Fruit fly (Drosophila melanogaster) whole organism, prepupa: ENCODE results near the gene CG12546.
A peak's percentile ranks its signal among the peaks of the same experiment; 100 is the strongest.

Experiments used
- Blimp-1 ChIP-seq: fragments of 200-800 bp; sonication (Bioruptor generic); optimal IDR thresholded peaks from 3 replicates; lab custom pipeline; 2017; ENCODE audit warnings: missing biosample characterization, missing genetic modification characterization, mild to moderate bottlenecking, moderate library complexity, missing genetic modification reagents
- CG10631 ChIP-seq: fragments of 200-800 bp; sonication (Bioruptor generic); optimal IDR thresholded peaks from 2 replicates; lab custom pipeline; 2016; ENCODE audit warnings: missing biosample characterization, missing genetic modification characterization
- CG10669 ChIP-seq: fragments of 200-800 bp; sonication (Bioruptor generic); optimal IDR thresholded peaks from 3 replicates; lab custom pipeline; 2018; ENCODE audit warnings: missing biosample characterization, mild to moderate bottlenecking, missing genetic modification characterization, moderate library complexity
- CG11294 ChIP-seq: fragments of 200-800 bp; sonication (Bioruptor generic); IDR thresholded peaks from 2 replicates; pipeline ENCODE4 v1.3.6; 2022; ENCODE audit warnings: missing biosample characterization, missing genetic modification characterization
- CG11902 ChIP-seq: fragments of 200-800 bp; sonication (Bioruptor generic); optimal IDR thresholded peaks from 3 replicates; lab custom pipeline; 2016; ENCODE audit warnings: missing biosample characterization, missing genetic modification characterization
- CG15336 ChIP-seq: fragments of 200-800 bp; sonication (Bioruptor generic); IDR thresholded peaks from 2 replicates; pipeline ENCODE4 v1.3.6; 2022; ENCODE audit warnings: missing biosample characterization, missing genetic modification characterization
- CG1621 ChIP-seq: fragments of 200-800 bp; sonication (Bioruptor generic); optimal IDR thresholded peaks from 3 replicates; lab custom pipeline; 2018; ENCODE audit warnings: missing biosample characterization, mild to moderate bottlenecking, missing genetic modification characterization
- CG16779 ChIP-seq: fragments of 200-800 bp; sonication (Bioruptor generic); optimal IDR thresholded peaks from 3 replicates; lab custom pipeline; 2017; ENCODE audit warnings: missing biosample characterization, mild to moderate bottlenecking, missing genetic modification characterization
- CG32006 ChIP-seq: fragments of 200-800 bp; sonication (Bioruptor generic); optimal IDR thresholded peaks from 3 replicates; lab custom pipeline; 2017; ENCODE audit warnings: missing biosample characterization, mild to moderate bottlenecking, missing genetic modification characterization
- CG34406 ChIP-seq: fragments of 200-800 bp; sonication (Bioruptor generic); optimal IDR thresholded peaks from 3 replicates; lab custom pipeline; 2016; ENCODE audit warnings: missing biosample characterization, missing genetic modification characterization
- CG4318 ChIP-seq: fragments of 200-800 bp; sonication (Bioruptor generic); optimal IDR thresholded peaks from 3 replicates; lab custom pipeline; 2017; ENCODE audit warnings: missing biosample characterization, mild to moderate bottlenecking, missing genetic modification characterization
- CG6163 ChIP-seq: fragments of 200-800 bp; sonication (Bioruptor generic); IDR thresholded peaks from 3 replicates; pipeline ENCODE4 v1.3.6; 2022; ENCODE audit warnings: missing biosample characterization, missing genetic modification characterization
- CG6792 ChIP-seq: fragments of 200-800 bp; sonication (Bioruptor generic); optimal IDR thresholded peaks from 3 replicates; lab custom pipeline; 2016; ENCODE audit warnings: missing biosample characterization, missing genetic modification characterization
- CG6808 ChIP-seq: fragments of 200-800 bp; sonication (Bioruptor generic); optimal IDR thresholded peaks from 3 replicates; lab custom pipeline; 2017; ENCODE audit warnings: missing biosample characterization, missing genetic modification characterization, mild to moderate bottlenecking, moderate library complexity, missing genetic modification reagents
- CG6854 ChIP-seq: fragments of 200-800 bp; sonication (Bioruptor generic); optimal IDR thresholded peaks from 2 replicates; lab custom pipeline; 2017; ENCODE audit warnings: missing biosample characterization, mild to moderate bottlenecking, missing genetic modification characterization
- CG7368 ChIP-seq: fragments of 200-800 bp; sonication (Bioruptor generic); optimal IDR thresholded peaks from 3 replicates; lab custom pipeline; 2016; ENCODE audit warnings: missing biosample characterization, missing genetic modification characterization
- CG8119 ChIP-seq: fragments of 200-800 bp; sonication (Bioruptor generic); IDR thresholded peaks from 3 replicates; pipeline ENCODE4 v1.3.6; 2022; ENCODE audit warnings: missing biosample characterization, missing genetic modification characterization
- CG8319 ChIP-seq: fragments of 200-800 bp; sonication (Bioruptor generic); optimal IDR thresholded peaks from 3 replicates; lab custom pipeline; 2016; ENCODE audit warnings: missing biosample characterization, missing genetic modification characterization
- CG9139 ChIP-seq: fragments of 200-800 bp; sonication (Bioruptor generic); optimal IDR thresholded peaks from 3 replicates; lab custom pipeline; 2017; ENCODE audit warnings: missing biosample characterization, mild to moderate bottlenecking, missing genetic modification characterization
- Eip78C ChIP-seq: fragments of 200-800 bp; sonication (Bioruptor generic); peaks from one replicate; lab custom pipeline; 2016; ENCODE audit warnings: missing biosample characterization, missing genetic modification characterization
- Eip93F ChIP-seq: fragments of 200-800 bp; sonication (Bioruptor generic); optimal IDR thresholded peaks from 2 replicates; lab custom pipeline; 2016; ENCODE audit warnings: missing biosample characterization, mild to moderate bottlenecking, missing genetic modification characterization
- Ets21C ChIP-seq: fragments of 200-800 bp; sonication (Bioruptor generic); optimal IDR thresholded peaks from 3 replicates; lab custom pipeline; 2016; ENCODE audit warnings: missing biosample characterization, missing genetic modification characterization
- Gug ChIP-seq: fragments of 200-800 bp; sonication (Bioruptor generic); IDR thresholded peaks from 2 replicates; pipeline ENCODE4 v1.3.6; 2022; ENCODE audit warnings: missing biosample characterization, missing genetic modification characterization
- Hr39 ChIP-seq: fragments of 200-800 bp; sonication (Bioruptor generic); optimal IDR thresholded peaks from 2 replicates; lab custom pipeline; 2016; ENCODE audit warnings: missing biosample characterization, missing genetic modification characterization
- Lpt ChIP-seq: fragments of 200-800 bp; sonication (Bioruptor generic); optimal IDR thresholded peaks from 3 replicates; lab custom pipeline; 2016; ENCODE audit warnings: missing biosample characterization, missing genetic modification characterization
- OdsH ChIP-seq: fragments of 200-800 bp; sonication (Bioruptor generic); optimal IDR thresholded peaks from 3 replicates; lab custom pipeline; 2016; ENCODE audit warnings: missing biosample characterization, missing genetic modification characterization
- Sox102F ChIP-seq: fragments of 200-800 bp; sonication (Bioruptor generic); optimal IDR thresholded peaks from 2 replicates; lab custom pipeline; 2016; ENCODE audit warnings: missing biosample characterization, mild to moderate bottlenecking, missing genetic modification characterization
- Sox15 ChIP-seq: fragments of 200-800 bp; sonication (Bioruptor generic); optimal IDR thresholded peaks from 3 replicates; lab custom pipeline; 2016; ENCODE audit warnings: missing biosample characterization, missing genetic modification characterization
- achi ChIP-seq: fragments of 200-800 bp; sonication (Bioruptor generic); optimal IDR thresholded peaks from 3 replicates; lab custom pipeline; 2016; ENCODE audit warnings: missing biosample characterization, missing genetic modification characterization
- acj6 ChIP-seq: fragments of 200-800 bp; sonication (Bioruptor generic); optimal IDR thresholded peaks from 3 replicates; lab custom pipeline; 2016; ENCODE audit warnings: missing biosample characterization, missing genetic modification characterization
- dac ChIP-seq: fragments of 200-800 bp; sonication (Bioruptor generic); optimal IDR thresholded peaks from 2 replicates; lab custom pipeline; 2017; ENCODE audit warnings: missing biosample characterization, mild to moderate bottlenecking, missing genetic modification characterization
- dsx ChIP-seq: fragments of 200-800 bp; optimal IDR thresholded peaks from 3 replicates; lab custom pipeline; 2019; ENCODE audit warnings: missing biosample characterization, mild to moderate bottlenecking, missing genetic modification characterization, moderate library complexity; ENCODE audit not compliant: poor library complexity, severe bottlenecking
- eg ChIP-seq: fragments of 200-800 bp; sonication (Bioruptor generic); IDR thresholded peaks from 3 replicates; pipeline ENCODE4 v1.3.6; 2022; ENCODE audit warnings: missing biosample characterization, missing genetic modification characterization
- esn ChIP-seq: fragments of 200-800 bp; sonication (Bioruptor generic); optimal IDR thresholded peaks from 2 replicates; lab custom pipeline; 2016; ENCODE audit warnings: missing biosample characterization, mild to moderate bottlenecking, missing genetic modification characterization, moderate library complexity
- fkh ChIP-seq: fragments of 200-800 bp; sonication (Bioruptor generic); optimal IDR thresholded peaks from 3 replicates; lab custom pipeline; 2017; ENCODE audit warnings: missing biosample characterization, mild to moderate bottlenecking, missing genetic modification characterization, moderate library complexity
- lz ChIP-seq: fragments of 200-800 bp; sonication (Bioruptor generic); optimal IDR thresholded peaks from 3 replicates; lab custom pipeline; 2016; ENCODE audit warnings: missing biosample characterization, missing genetic modification characterization
- net ChIP-seq: fragments of 200-800 bp; sonication (Bioruptor generic); optimal IDR thresholded peaks from 3 replicates; lab custom pipeline; 2016; ENCODE audit warnings: missing biosample characterization, missing genetic modification characterization
- salr ChIP-seq, 2 experiments: fragments of 200-800 bp; sonication (Bioruptor generic); optimal IDR thresholded peaks; 3 replicates each; lab custom pipeline; 2016 to 2018; ENCODE audit warnings: missing biosample characterization in 2 of 2, missing genetic modification characterization in 2 of 2, mild to moderate bottlenecking in 1 of 2
- spab ChIP-seq: fragments of 200-800 bp; sonication (Bioruptor generic); optimal IDR thresholded peaks from 2 replicates; lab custom pipeline; 2017; ENCODE audit warnings: missing biosample characterization, mild to moderate bottlenecking, missing genetic modification characterization, missing genetic modification reagents
- svp ChIP-seq: fragments of 200-800 bp; sonication (Bioruptor generic); peaks from one replicate; lab custom pipeline; 2016; ENCODE audit warnings: missing biosample characterization, missing genetic modification characterization

CG12546 gene

DNA sequence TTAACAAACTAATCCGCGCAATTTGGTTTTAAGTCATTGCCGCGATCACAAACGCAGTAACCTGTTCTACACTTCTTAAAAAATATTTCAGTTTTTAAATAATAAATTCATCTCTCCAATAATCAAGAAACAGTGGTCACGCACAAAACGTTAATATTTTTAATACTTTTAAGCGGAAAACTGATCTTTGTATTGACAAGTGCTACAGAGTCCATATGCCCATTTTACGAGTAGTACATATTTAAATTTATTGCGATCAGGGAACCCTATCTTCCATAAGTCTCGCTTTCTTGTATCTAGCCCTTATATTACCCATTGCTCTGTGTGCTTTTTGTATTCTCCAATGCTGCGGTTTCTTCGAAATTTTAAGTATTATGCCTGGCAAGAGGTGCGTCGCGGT is 35.9 kb upstream of the CG12546 start, which contains the start of gene CG32454:
Gene CG32454 (plus strand): TSS at position 301 of the 400 bp plus-strand sequence.
- TF ChIP-seq lz (GFP tag; lab: Kevin White, UChicago): no peak
- no peak for TF ChIP-seq Hr39 (GFP tag; lab: Kevin White, UChicago)
- no peak for TF ChIP-seq CG15336 (GFP tag; lab: Robert Waterston, UW)
- no peak for TF ChIP-seq acj6 (GFP tag; lab: Kevin White, UChicago)
- no peak for TF ChIP-seq CG10669 (GFP tag; lab: Kevin White, UChicago)
- no peak for TF ChIP-seq Sox15
- TF ChIP-seq Ets21C (GFP tag; lab: Kevin White, UChicago): no peak
- no peak for TF ChIP-seq esn
- TF ChIP-seq CG7368 (GFP tag; lab: Kevin White, UChicago): no peak
- no peak for TF ChIP-seq Gug (GFP tag; lab: Robert Waterston, UW)
- TF ChIP-seq CG11294 (GFP tag; lab: Robert Waterston, UW): no peak
- no peak for TF ChIP-seq dsx (GFP tag; lab: Kevin White, UChicago)
- TF ChIP-seq CG8319 (GFP tag; lab: Kevin White, UChicago): no peak

dm6 chr3L:22727739-22728335 is 34.2 kb upstream of the CG12546 start, which contains the start of the genes CG14450 and CG11367:
TSS of gene CG14450 (minus strand) at chr3L:22727789.
TSS of gene CG11367 (plus strand) at chr3L:22728111.
- TF ChIP-seq CG6854 (GFP tag; lab: Kevin White, UChicago) (peak; percentile 53), net (GFP tag; lab: Kevin White, UChicago) (peak; percentile 33), achi (peak; percentile 35), dac (no peak), CG9139 (GFP tag; lab: Kevin White, UChicago) (no peak), CG8119 (GFP tag; lab: Robert Waterston, UW) (no peak; the same call in 2 of the 3 replicates), eg (GFP tag; lab: Robert Waterston, UW) (0 out of 3 replicates have a peak, but pooled peaks have one; percentile 17), CG4318 (GFP tag; lab: Kevin White, UChicago) (no peak), Sox102F (GFP tag; lab: Kevin White, UChicago) (no peak), CG1621 (tag; lab: Kevin White, UChicago) (no peak), lz (GFP tag; lab: Kevin White, UChicago) (no peak), Lpt (GFP tag; lab: Kevin White, UChicago) (no peak), svp (GFP tag; lab: Kevin White, UChicago) (no peak), OdsH (GFP tag; lab: Kevin White, UChicago) (no peak), CG6163 (GFP tag; lab: Robert Waterston, UW) (peak; percentile 52; the same call in 1 of the 3 replicates), fkh (peak; percentile 40), spab (GFP tag; lab: Kevin White, UChicago) (no peak), CG15336 (GFP tag; lab: Robert Waterston, UW) (peak; percentile 33; the same call in 1 of the 2 replicates), dsx (GFP tag; lab: Kevin White, UChicago) (peak; percentile 50), CG34406 (GFP tag; lab: Kevin White, UChicago) (no peak), CG11902 (GFP tag; lab: Kevin White, UChicago) (no peak), esn (peak; percentile 16), CG10631 (GFP tag; lab: Kevin White, UChicago) (no peak), salr (GFP tag; optimal IDR thresholded peaks at IDR 0.05; lab: Kevin White, UChicago) (no peak), CG6808 (peak; percentile 40), CG32006 (GFP tag; lab: Kevin White, UChicago) (no peak), Blimp-1 (GFP tag; lab: Kevin White, UChicago) (peak; percentile 92), CG16779 (tag; lab: Kevin White, UChicago) (no peak), Eip78C (GFP tag; lab: Kevin White, UChicago) (peak; percentile 83), Eip93F (GFP tag; lab: Kevin White, UChicago) (peak; percentile 41), CG6792 (GFP tag; lab: Kevin White, UChicago) (no peak), CG7368 (GFP tag; lab: Kevin White, UChicago) (no peak), Hr39 (GFP tag; lab: Kevin White, UChicago) (no peak)
